Worm (Caenorhabditis elegans) whole organism, early embryonic: ENCODE data around the gene mom-1.

Experiments used
- B0310.2 ChIP-seq: sonication (generic microtip); optimal IDR thresholded peaks from 2 replicates; lab custom pipeline; 2016; ENCODE audit warnings: mild to moderate bottlenecking, missing genetic modification characterization, missing compliant biosample characterization
- F13C5.2 ChIP-seq: sonication (generic microtip); optimal IDR thresholded peaks from 2 replicates; lab custom pipeline; 2017; ENCODE audit warnings: mild to moderate bottlenecking, missing genetic modification characterization, inconsistent platforms, missing compliant biosample characterization
- ama-1 ChIP-seq: fragments of 150-350 bp; optimal IDR thresholded peaks from 2 replicates; lab custom pipeline; 2014
- ceh-36 ChIP-seq: sonication (generic microtip); optimal IDR thresholded peaks from 2 replicates; lab custom pipeline; 2016; ENCODE audit warnings: missing genetic modification characterization, inconsistent platforms, missing compliant biosample characterization
- ets-7 ChIP-seq: sonication (generic microtip); optimal IDR thresholded peaks from 2 replicates; lab custom pipeline; 2016; ENCODE audit warnings: missing genotype, missing genetic modification characterization, missing compliant biosample characterization
- flt-1 ChIP-seq: fragments of 200-800 bp; sonication (Bioruptor generic); IDR thresholded peaks from 2 replicates; pipeline ENCODE4 v1.3.6; 2022; ENCODE audit warnings: missing genetic modification characterization, missing compliant biosample characterization
- hmbx-1 ChIP-seq: sonication (generic microtip); optimal IDR thresholded peaks from 2 replicates; lab custom pipeline; 2016; ENCODE audit warnings: mild to moderate bottlenecking, missing genetic modification characterization, missing compliant biosample characterization
- hnd-1 ChIP-seq: sonication (generic microtip); optimal IDR thresholded peaks from 2 replicates; lab custom pipeline; 2016; ENCODE audit warnings: missing genetic modification characterization, missing compliant biosample characterization
- scrt-1 ChIP-seq: fragments of 200-800 bp; sonication (Bioruptor generic); IDR thresholded peaks from 2 replicates; pipeline ENCODE4 v1.3.6; 2022; ENCODE audit warnings: missing genetic modification characterization, missing compliant biosample characterization
- tbx-11 ChIP-seq: fragments of 200-800 bp; sonication (Bioruptor generic); IDR thresholded peaks from 2 replicates; pipeline ENCODE4 v1.3.6; 2022; ENCODE audit warnings: missing genetic modification characterization, missing compliant biosample characterization

ce11 chrX:6274270-6274669 is 18.6 kb upstream of the mom-1 start:
- TF ChIP-seq B0310.2 (no peak), ama-1 (lab: Kevin White, UChicago) (no peak), hmbx-1 (tag; lab: Kevin White, UChicago) (no peak), hnd-1 (tag; lab: Kevin White, UChicago) (no peak), tbx-11 (GFP tag; lab: Robert Waterston, UW) (no peak), ceh-36 (no peak), ets-7 (tag; lab: Kevin White, UChicago) (no peak), F13C5.2 (tag; lab: Kevin White, UChicago) (no peak), scrt-1 (no peak), flt-1 (GFP tag; lab: Robert Waterston, UW) (no peak)
